Worm (Caenorhabditis elegans) whole organism, mixed stage, embryonic: Measurements from ENCODE around the gene C17G10.13.

Experiments
- ces-1 ChIP-seq: fragments of 150-350 bp; optimal IDR thresholded peaks from 2 replicates; lab custom pipeline; 2014; ENCODE audit warnings: missing biosample characterization, missing genetic modification reagents, missing genetic modification characterization
- mab-5 ChIP-seq: fragments of 150-350 bp; optimal IDR thresholded peaks from 2 replicates; lab custom pipeline; 2014; ENCODE audit warnings: missing biosample characterization, missing genetic modification characterization
- unc-120 ChIP-seq: sonication (generic microtip); optimal IDR thresholded peaks from 2 replicates; lab custom pipeline; 2017; ENCODE audit warnings: missing genetic modification characterization, missing compliant biosample characterization; ENCODE audit not compliant: poor library complexity, severe bottlenecking
- unc-62 ChIP-seq: fragments of 150-350 bp; optimal IDR thresholded peaks from 2 replicates; lab custom pipeline; 2014; ENCODE audit warnings: missing biosample characterization, missing genetic modification reagents, missing genetic modification characterization

DNA sequence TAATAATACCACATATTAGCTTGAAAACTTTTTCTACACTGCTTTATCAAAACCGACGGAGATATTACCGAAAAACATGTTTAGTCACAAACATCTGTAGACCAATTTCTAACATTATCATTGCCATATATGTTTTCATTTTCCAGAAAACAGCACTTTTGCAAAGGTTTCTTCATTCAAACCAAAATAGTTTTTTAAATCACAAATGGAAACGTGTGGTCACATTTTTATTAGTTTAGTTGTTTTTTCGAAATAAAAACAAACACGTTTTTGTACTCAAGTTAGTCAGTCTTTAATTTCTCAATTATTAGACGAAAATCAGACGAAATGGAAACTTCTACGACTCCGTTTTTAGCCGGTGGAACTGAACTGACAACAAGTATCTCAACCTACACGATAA, 48.5 kb upstream of the C17G10.13 start, which contains the start of gene F59E12.3:
- TF ChIP-seq unc-120 (tag; lab: Kevin White, UChicago) (no peak), ces-1 (GFP tag; lab: Kevin White, UChicago) (no peak), unc-62 (GFP tag; lab: Kevin White, UChicago) (no peak), mab-5 (no peak)
